Worm (Caenorhabditis elegans) whole organism, midembryonic: ENCODE results near the gene T10D4.1.
"Not testable (repeated sequence)": the region's sequence is repeated elsewhere in the genome, so short reads cannot be mapped to it uniquely, and the experiment has no call there.

ENCODE experiments used
- T22C8.4 ChIP-seq: fragments of 200-800 bp; sonication (Bioruptor generic); IDR thresholded peaks from 2 replicates; pipeline ENCODE4 v1.3.6; 2022; ENCODE audit warnings: missing genetic modification characterization, missing compliant biosample characterization
- cog-1 ChIP-seq: sonication (generic microtip); optimal IDR thresholded peaks from 2 replicates; lab custom pipeline; 2016; ENCODE audit warnings: missing genetic modification characterization, missing compliant biosample characterization
- flt-1 ChIP-seq: fragments of 200-800 bp; sonication (Bioruptor generic); IDR thresholded peaks from 2 replicates; pipeline ENCODE4 v1.3.6; 2022; ENCODE audit warnings: missing genetic modification characterization, missing compliant biosample characterization
- klf-2 ChIP-seq: fragments of 200-800 bp; sonication (Bioruptor generic); conservative IDR thresholded peaks from 2 replicates; pipeline ENCODE4 v1.3.6; 2022; ENCODE audit warnings: missing genetic modification reagents, missing genetic modification characterization, missing compliant biosample characterization
- med-1 ChIP-seq: sonication (generic microtip); optimal IDR thresholded peaks from 2 replicates; lab custom pipeline; 2017; ENCODE audit warnings: missing genetic modification characterization, mild to moderate bottlenecking, missing compliant biosample characterization, antibody characterized with exemption, missing genetic modification reagents; ENCODE audit not compliant: insufficient read depth
- ref-1 ChIP-seq: fragments of 200-800 bp; sonication (Bioruptor generic); conservative IDR thresholded peaks from 2 replicates; pipeline ENCODE4 v1.3.6; 2022; ENCODE audit warnings: missing genetic modification reagents, missing genetic modification characterization, missing compliant biosample characterization
- tab-1 ChIP-seq: fragments of 200-800 bp; sonication (Bioruptor generic); IDR thresholded peaks from 2 replicates; pipeline ENCODE4 v1.3.6; 2022; ENCODE audit warnings: missing genetic modification characterization, missing compliant biosample characterization
- ztf-23 ChIP-seq: fragments of 200-800 bp; sonication (Bioruptor generic); IDR thresholded peaks from 2 replicates; pipeline ENCODE4 v1.3.6; 2022; ENCODE audit warnings: missing genetic modification reagents, missing genetic modification characterization, missing compliant biosample characterization
- ztf-29 ChIP-seq: fragments of 200-800 bp; sonication (Bioruptor generic); IDR thresholded peaks from 2 replicates; pipeline ENCODE4 v1.3.6; 2022; ENCODE audit warnings: missing genetic modification reagents, missing genetic modification characterization, missing compliant biosample characterization

Gene T10D4.1

ce11 chrII:3142855-3143254 is 7.1 kb upstream of the T10D4.1 start, which contains the start of gene sri-42:
sri-42 (minus strand) TSS chrII:3142955.
- not testable (repeated sequence) for TF ChIP-seq tab-1; ztf-29 (GFP tag; lab: Robert Waterston, UW); T22C8.4 (GFP tag; lab: Robert Waterston, UW)

- not testable (repeated sequence) for TF ChIP-seq ref-1, klf-2, ztf-23 (GFP tag; lab: Robert Waterston, UW)
Observed at ce11 chrII:3144552-3144951, 5.4 kb upstream of the T10D4.1 start, which contains the start of gene sri-43. sri-43 (minus strand) TSS chrII:3144652.

- TF ChIP-seq tab-1, result no peak
Observed at ce11 chrII:3145842-3146241, 4.1 kb upstream of the T10D4.1 start, which contains the start of gene T10D4.15. T10D4.15 (plus strand) TSS chrII:3146142.

ce11 chrII:3148404-3148803 is 1.5 kb upstream of the T10D4.1 start:
- TF ChIP-seq tab-1, result no peak
- no peak for TF ChIP-seq klf-2 (GFP tag; lab: Robert Waterston, UW)
- TF ChIP-seq ref-1 (GFP tag; lab: Robert Waterston, UW), result no peak
- no peak for TF ChIP-seq cog-1 (tag; lab: Kevin White, UChicago)
- TF ChIP-seq ztf-23 (GFP tag; lab: Robert Waterston, UW), result no peak
- TF ChIP-seq med-1 (GFP tag; lab: Kevin White, UChicago), result no peak
- no peak for TF ChIP-seq ztf-29 (GFP tag; lab: Robert Waterston, UW)
- TF ChIP-seq T22C8.4 (GFP tag; lab: Robert Waterston, UW), result no peak

ce11 chrII:3151615-3152014 is 1.7 kb downstream of the T10D4.1 start, which contains the start of the genes T10D4.14 and T10D4.19:
T10D4.14 (minus strand) TSS chrII:3151715.
T10D4.19 (plus strand) TSS chrII:3151918.
- TF ChIP-seq med-1 (GFP tag; lab: Kevin White, UChicago), result no peak
- TF ChIP-seq tab-1, result no peak
- no peak for TF ChIP-seq flt-1
- no peak for TF ChIP-seq ref-1 (GFP tag; lab: Robert Waterston, UW)
- TF ChIP-seq cog-1 (tag; lab: Kevin White, UChicago), result no peak
- no peak for TF ChIP-seq T22C8.4 (GFP tag; lab: Robert Waterston, UW)
- no peak for TF ChIP-seq klf-2 (GFP tag; lab: Robert Waterston, UW)
- no peak for TF ChIP-seq ztf-23 (GFP tag; lab: Robert Waterston, UW)
- TF ChIP-seq ztf-29 (GFP tag; lab: Robert Waterston, UW), result no peak

DNA sequence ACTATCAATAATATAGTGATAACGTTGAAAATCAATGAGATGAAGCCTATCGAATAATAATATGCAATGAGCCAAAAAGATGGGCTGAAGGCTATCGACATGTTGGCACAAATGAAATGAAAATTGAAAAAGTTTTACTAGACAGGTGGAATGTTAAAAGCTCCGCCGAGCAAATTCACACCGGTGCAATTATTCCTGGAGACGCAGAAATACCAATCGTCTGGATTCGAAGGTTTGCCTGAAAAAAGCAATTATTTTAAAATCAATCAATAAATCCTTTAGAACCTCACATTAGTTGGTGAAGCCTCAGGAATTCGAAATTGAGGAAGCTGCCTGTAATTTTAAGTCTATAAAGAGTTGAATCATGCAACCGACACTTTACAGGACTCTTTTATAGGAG is 4.4 kb downstream of the T10D4.1 start, which contains the start of gene sri-32:
TSS of gene sri-32 (minus strand) at position 101 of the 400 bp plus-strand sequence.
- no peak for TF ChIP-seq T22C8.4 (GFP tag; lab: Robert Waterston, UW)
- TF ChIP-seq cog-1 (tag; lab: Kevin White, UChicago), result no peak
- TF ChIP-seq ztf-29 (GFP tag; lab: Robert Waterston, UW), result no peak
- TF ChIP-seq klf-2 (GFP tag; lab: Robert Waterston, UW), result no peak
- no peak for TF ChIP-seq med-1 (GFP tag; lab: Kevin White, UChicago)
- no peak for TF ChIP-seq ztf-23 (GFP tag; lab: Robert Waterston, UW)
- no peak for TF ChIP-seq flt-1
- no peak for TF ChIP-seq tab-1

DNA sequence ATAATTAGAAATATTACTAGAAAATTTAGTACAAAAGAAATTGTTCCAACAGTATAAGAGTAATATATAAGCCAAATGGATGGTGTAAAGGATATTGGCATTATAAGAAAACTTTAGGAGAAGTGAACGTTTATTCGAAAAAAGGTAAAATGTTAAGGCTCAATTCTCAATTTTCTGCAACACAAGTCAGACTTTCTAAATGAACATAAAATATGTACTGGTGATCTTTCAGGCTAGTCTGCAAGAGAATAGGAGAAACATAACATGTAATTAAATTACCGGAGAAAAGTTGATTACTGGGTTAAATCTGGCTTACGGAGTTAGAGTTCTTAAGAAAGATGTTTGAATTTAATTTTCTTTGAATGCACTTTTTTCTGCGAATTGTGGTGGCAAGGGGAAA is 6.8 kb downstream of the T10D4.1 start, which contains the start of gene sri-33:
TSS of gene sri-33 (minus strand) at position 101 of the 400 bp plus-strand sequence.
- TF ChIP-seq ztf-23 (GFP tag; lab: Robert Waterston, UW) (no peak), ref-1 (GFP tag; lab: Robert Waterston, UW) (no peak), tab-1 (no peak), klf-2 (GFP tag; lab: Robert Waterston, UW) (no peak), cog-1 (tag; lab: Kevin White, UChicago) (no peak), T22C8.4 (GFP tag; lab: Robert Waterston, UW) (no peak), med-1 (GFP tag; lab: Kevin White, UChicago) (no peak), flt-1 (no peak), ztf-29 (GFP tag; lab: Robert Waterston, UW) (no peak)

- TF ChIP-seq tab-1 (no peak), med-1 (GFP tag; lab: Kevin White, UChicago) (no peak)
Observed at ce11 chrII:3158985-3159384, 9.0 kb downstream of the T10D4.1 start, which contains the start of gene sri-34. sri-34 (minus strand) TSS chrII:3159085.

DNA sequence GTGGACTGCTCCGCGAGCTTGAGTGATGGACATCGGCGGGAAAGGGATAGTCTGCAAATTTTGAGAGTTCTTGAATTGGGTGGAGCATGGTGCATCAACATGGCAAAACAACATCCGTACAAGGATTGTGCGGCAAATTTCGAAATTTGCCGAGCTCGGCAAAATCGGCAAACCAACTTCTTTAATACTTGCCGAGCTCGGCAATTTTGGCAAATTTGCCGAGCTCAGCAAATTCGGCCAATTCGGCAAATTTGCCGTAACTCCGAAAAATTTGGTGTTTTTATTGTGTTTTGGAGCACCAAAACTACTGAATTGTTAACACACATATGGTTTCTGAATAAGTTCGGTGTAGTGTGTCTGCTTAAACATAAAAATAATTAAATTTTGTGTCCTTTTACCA is 20.1 kb downstream of the T10D4.1 start, which contains the start of gene fbxc-55:
TSS of gene fbxc-55 (minus strand) at position 101 of the 400 bp plus-strand sequence.
- TF ChIP-seq tab-1 (no peak), med-1 (GFP tag; lab: Kevin White, UChicago) (no peak), cog-1 (tag; lab: Kevin White, UChicago) (no peak), T22C8.4 (GFP tag; lab: Robert Waterston, UW) (no peak), ztf-29 (GFP tag; lab: Robert Waterston, UW) (no peak), klf-2 (GFP tag; lab: Robert Waterston, UW) (no peak), ref-1 (GFP tag; lab: Robert Waterston, UW) (no peak), flt-1 (no peak), ztf-23 (GFP tag; lab: Robert Waterston, UW) (no peak)

DNA sequence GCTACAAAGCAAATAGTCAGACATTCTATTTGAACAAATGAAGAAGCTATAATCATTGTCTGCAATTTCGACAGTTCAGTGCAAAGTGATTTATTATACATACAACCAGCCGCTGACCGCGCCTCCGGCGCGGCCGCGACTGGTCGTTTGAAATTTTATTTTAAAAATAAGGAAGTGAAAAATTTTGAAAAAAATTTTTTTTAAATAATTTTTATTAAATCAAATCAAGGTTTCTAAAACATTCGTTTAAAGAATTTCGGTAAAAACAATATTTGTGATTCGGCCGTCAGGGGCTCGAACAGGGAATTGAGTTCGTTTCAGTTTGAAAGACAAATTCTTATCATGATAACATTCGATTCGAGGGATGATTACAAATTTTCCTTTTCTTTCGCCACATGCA is 22.2 kb downstream of the T10D4.1 start, which contains the start of gene Y27F2A.10:
TSS of gene Y27F2A.10 (minus strand) at position 101 of the 400 bp plus-strand sequence.
- TF ChIP-seq med-1 (GFP tag; lab: Kevin White, UChicago) (no peak), flt-1 (no peak), tab-1 (no peak), T22C8.4 (GFP tag; lab: Robert Waterston, UW) (no peak), cog-1 (tag; lab: Kevin White, UChicago) (no peak), klf-2 (GFP tag; lab: Robert Waterston, UW) (no peak), ztf-29 (GFP tag; lab: Robert Waterston, UW) (no peak), ztf-23 (GFP tag; lab: Robert Waterston, UW) (no peak), ref-1 (GFP tag; lab: Robert Waterston, UW) (no peak)
